Fruit fly (Drosophila melanogaster) whole organism, wandering third instar larva: Measurements from ENCODE around the gene CG11373.

Source experiments
- CrebA ChIP-seq: fragments of 200-800 bp; sonication (Bioruptor generic); optimal IDR thresholded peaks from 2 replicates; lab custom pipeline; 2016; ENCODE audit warnings: missing biosample characterization, mild to moderate bottlenecking, missing genetic modification characterization, borderline replicate concordance
- Hr78 ChIP-seq: fragments of >200 bp; optimal IDR thresholded peaks from 2 replicates; lab custom pipeline; 2017; ENCODE audit warnings: missing biosample characterization, missing genetic modification characterization
- Hr83 ChIP-seq: fragments of 200-300 bp; sonication (Bioruptor generic); optimal IDR thresholded peaks from 2 replicates; lab custom pipeline; 2016; ENCODE audit warnings: missing biosample characterization, mild to moderate bottlenecking, missing genetic modification characterization, moderate library complexity; ENCODE audit not compliant: poor library complexity, severe bottlenecking
- N ChIP-seq: fragments of >200 bp; optimal IDR thresholded peaks from 2 replicates; lab custom pipeline; 2018; ENCODE audit warnings: missing biosample characterization, missing external identifiers, missing genetic modification characterization
- dl ChIP-seq, 2 experiments: fragments of 175-275, 200-275 bp in 1 of 2; fragments of 200-275 bp in 1 of 2; sonication (Bioruptor generic); optimal IDR thresholded peaks; lab custom pipeline; 2018; ENCODE audit warnings: mild to moderate bottlenecking in 2 of 2, missing biosample characterization in 2 of 2, missing genetic modification characterization in 2 of 2, moderate library complexity in 2 of 2; ENCODE audit not compliant: partially characterized antibody in 2 of 2, insufficient read depth in 1 of 2
- h ChIP-seq: fragments of 200-800 bp; sonication (Bioruptor generic); optimal IDR thresholded peaks from 3 replicates; lab custom pipeline; 2016; ENCODE audit warnings: missing biosample characterization, mild to moderate bottlenecking, missing genetic modification characterization
- lola ChIP-seq: fragments of >200 bp; optimal IDR thresholded peaks from 2 replicates; lab custom pipeline; 2017; ENCODE audit warnings: missing biosample characterization, missing genetic modification characterization
- pan ChIP-seq: fragments of >200 bp; optimal IDR thresholded peaks from 2 replicates; lab custom pipeline; 2017
- tai ChIP-seq: sonication (Bioruptor generic); optimal IDR thresholded peaks from 2 replicates; lab custom pipeline; 2016; ENCODE audit warnings: missing biosample characterization, missing genetic modification characterization

dm6 chr3R:5924667-5925066, 36.1 kb downstream of the CG11373 start:
- TF ChIP-seq N (GFP tag; lab: Kevin White, UChicago) (no peak), lola (GFP tag; lab: Kevin White, UChicago) (no peak), h (GFP tag; lab: Kevin White, UChicago) (no peak), pan (lab: Kevin White, UChicago) (no peak), dl (GFP tag; optimal IDR thresholded peaks at IDR 0.05; lab: Kevin White, UChicago; ENCODE audit: insufficient read depth in 1 of 2, partially characterized antibody in 2 of 2) (no peak), tai (GFP tag; lab: Kevin White, UChicago) (no peak), CrebA (GFP tag; lab: Kevin White, UChicago) (no peak), Hr78 (GFP tag; lab: Kevin White, UChicago) (no peak), Hr83 (no peak)
